Fruit fly (Drosophila melanogaster): Measurements from ENCODE around the gene CycK.

Gene CycK

DNA sequence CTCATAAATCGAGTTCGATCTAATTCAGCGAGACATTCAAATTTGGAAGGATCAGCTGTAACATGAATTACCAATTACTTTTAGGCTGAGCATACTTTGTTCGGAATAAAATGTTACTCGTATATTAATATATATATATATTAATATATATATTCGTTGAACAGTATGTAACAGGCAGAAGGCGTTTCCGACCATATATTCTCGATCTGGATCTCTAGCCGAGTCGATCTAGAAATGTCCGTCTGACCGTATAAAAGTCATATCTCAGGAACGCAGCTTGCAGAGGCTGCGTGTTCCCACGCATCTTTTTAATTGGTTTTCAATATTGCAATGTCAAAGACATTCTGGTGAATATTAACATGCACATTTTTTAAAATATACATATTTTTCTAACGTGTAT, 25.6 kb downstream of the CycK start, which contains the start of gene tplus3b (continued):
- TF ChIP-seq CG15479 (GFP tag; optimal IDR thresholded peaks at IDR 0.05) (no peak), CG2129 (GFP tag; IDR thresholded peaks at IDR 0.05; ENCODE audit: partially characterized antibody) (no peak)

DNA sequence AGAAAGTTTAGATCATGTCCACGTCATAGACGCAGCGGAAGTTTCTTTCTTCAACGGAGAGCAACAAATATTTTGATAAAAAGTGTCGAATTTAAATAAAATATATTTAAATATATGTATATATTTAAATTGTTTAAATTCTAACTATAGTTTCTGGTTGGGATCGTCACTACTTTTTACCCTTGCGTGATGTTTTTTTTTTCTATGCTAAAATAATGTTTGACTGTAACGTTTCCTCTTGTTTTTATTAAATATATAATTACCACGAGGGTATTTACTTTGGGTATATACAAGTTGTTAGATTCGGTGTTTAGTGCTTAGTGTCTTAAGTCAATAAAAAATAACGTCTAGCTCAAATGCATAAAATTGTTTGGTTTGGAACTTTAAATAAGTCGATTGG, 50.6 kb downstream of the CycK start, which contains the start of gene ttm3:
TSS of gene ttm3 (plus strand) at position 301 of the 400 bp plus-strand sequence.
- TF ChIP-seq crc (GFP tag; optimal IDR thresholded peaks at IDR 0.05) (no peak), Rfx (GFP tag; IDR thresholded peaks at IDR 0.05) (no peak), crol (GFP tag; IDR thresholded peaks at IDR 0.05) (no peak), CG12071 (GFP tag; optimal IDR thresholded peaks at IDR 0.05) (no peak), CG3726 (GFP tag; IDR thresholded peaks at IDR 0.05) (no peak), eve (GFP tag; optimal IDR thresholded peaks at IDR 0.05) (no peak), CG17612 (GFP tag; IDR thresholded peaks at IDR 0.05) (no peak), CG3838 (GFP tag; optimal IDR thresholded peaks at IDR 0.05) (no peak), rib (GFP tag; IDR thresholded peaks at IDR 0.05) (no peak), CG11696 (GFP tag; IDR thresholded peaks at IDR 0.05) (no peak)
